Fruit fly (Drosophila melanogaster): ENCODE results near the gene CG7255.

The CG7255 gene

DNA sequence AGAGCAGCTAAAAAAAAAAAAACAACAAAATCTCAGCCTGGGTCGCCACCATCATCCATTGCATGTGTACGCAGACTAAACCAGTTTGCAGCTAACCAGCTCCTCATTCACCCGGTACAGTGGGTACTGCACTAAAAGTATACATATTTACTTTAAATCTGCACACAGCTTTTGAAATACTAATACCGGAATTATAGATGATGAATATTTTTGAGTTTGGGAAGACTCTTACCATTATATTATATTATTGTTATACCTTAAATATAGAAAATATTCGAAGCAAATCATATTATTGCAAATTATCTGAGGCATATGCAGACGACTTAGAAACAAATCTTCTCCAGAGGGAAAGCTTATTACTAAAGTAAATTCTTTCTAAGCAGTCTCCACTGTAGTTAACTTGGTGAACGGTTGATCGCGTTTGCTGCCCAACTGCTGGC is 43.0 kb upstream of the CG7255 start (continued):
- peak; percentile 26 for TF ChIP-seq lab (GFP tag; optimal IDR thresholded peaks at IDR 0.05)
- TF ChIP-seq sqz (GFP tag; optimal IDR thresholded peaks at IDR 0.05) = peak; percentile 54
- no peak for TF ChIP-seq Hr39 (optimal IDR thresholded peaks at IDR 0.05)
- TF ChIP-seq dmrt11E (tag; optimal IDR thresholded peaks at IDR 0.05) = peak; percentile 89
- no peak for TF ChIP-seq sc (optimal IDR thresholded peaks at IDR 0.05)
- TF ChIP-seq sc (GFP tag; optimal IDR thresholded peaks at IDR 0.05) = peak; percentile 57
- TF ChIP-seq CG13123 (GFP tag; optimal IDR thresholded peaks at IDR 0.05) = peak; percentile 6
- TF ChIP-seq CG5953 (GFP tag; IDR thresholded peaks at IDR 0.05) = 0 out of 2 replicates have a peak, but pooled peaks have one; percentile 42
- TF ChIP-seq hkb (optimal IDR thresholded peaks at IDR 0.05) = no peak
- peak; percentile 37; the same call in 1 of the 2 replicates for TF ChIP-seq hkb (GFP tag; IDR thresholded peaks at IDR 0.05)
- peak; percentile 18 for TF ChIP-seq nau (GFP tag; optimal IDR thresholded peaks at IDR 0.05)
- TF ChIP-seq Mad (GFP tag; optimal IDR thresholded peaks at IDR 0.05) = no peak
- peak; percentile 40 for TF ChIP-seq CG11723 (GFP tag; optimal IDR thresholded peaks at IDR 0.05)
- TF ChIP-seq Side (GFP tag; optimal IDR thresholded peaks at IDR 0.05) = no peak
- TF ChIP-seq NFAT (GFP tag; IDR thresholded peaks at IDR 0.05) = no peak
- TF ChIP-seq Ssrp (tag; optimal IDR thresholded peaks at IDR 0.05) = peak; percentile 74
- peak; percentile 49 for TF ChIP-seq CG6689 (GFP tag; IDR thresholded peaks at IDR 0.05)
- peak; percentile 36 for TF ChIP-seq Hr3 (GFP tag; optimal IDR thresholded peaks at IDR 0.05)
- peak; percentile 59 for TF ChIP-seq nom (GFP tag; optimal IDR thresholded peaks at IDR 0.05)
- no peak for TF ChIP-seq Dp (GFP tag; optimal IDR thresholded peaks at IDR 0.05)
- peak; percentile 67 for TF ChIP-seq Oli (tag; optimal IDR thresholded peaks at IDR 0.05)
- no peak for TF ChIP-seq bowl (GFP tag; IDR thresholded peaks at IDR 0.05)
- TF ChIP-seq ERR (GFP tag; optimal IDR thresholded peaks at IDR 0.05) = no peak
- TF ChIP-seq CkIIα-i1 (GFP tag; IDR thresholded peaks at IDR 0.05) = no peak
- TF ChIP-seq dan (GFP tag; IDR thresholded peaks at IDR 0.05) = no peak; the same call in 1 of the 2 replicates
- no peak for TF ChIP-seq hbn (GFP tag; IDR thresholded peaks at IDR 0.05; ENCODE audit: partially characterized antibody)
- TF ChIP-seq CG31441 (GFP tag; IDR thresholded peaks at IDR 0.05) = peak; percentile 50
- peak; percentile 89 for TF ChIP-seq CG15696 (tag; optimal IDR thresholded peaks at IDR 0.05)
- TF ChIP-seq CG7556 (GFP tag; optimal IDR thresholded peaks at IDR 0.05) = peak; percentile 55

DNA sequence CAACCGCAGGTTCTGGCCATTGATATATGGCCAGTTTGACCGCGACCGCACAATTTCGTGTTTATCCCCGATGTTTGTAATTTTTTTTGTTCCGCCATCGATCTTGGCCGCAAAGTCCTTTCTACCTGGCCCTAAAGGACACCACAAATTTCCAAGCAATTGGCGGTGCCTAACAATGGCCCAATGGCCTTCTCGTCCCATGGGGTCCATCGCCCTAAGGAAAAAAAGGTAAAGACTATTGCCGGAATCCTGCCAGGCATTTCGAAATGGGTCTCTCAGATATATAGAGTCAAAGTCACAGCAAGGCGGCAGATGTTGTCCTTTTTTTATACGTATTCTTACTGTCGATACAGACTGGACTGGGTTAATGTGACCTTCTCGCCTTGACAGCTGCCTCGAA is 42.0 kb upstream of the CG7255 start:
- TF ChIP-seq CG31224 (GFP tag; IDR thresholded peaks at IDR 0.05) (no peak), ewg (GFP tag; optimal IDR thresholded peaks at IDR 0.05) (no peak), H15 (GFP tag; IDR thresholded peaks at IDR 0.05) (0 out of 3 replicates have a peak, but pooled peaks have one; percentile 26), CG9215 (GFP tag; IDR thresholded peaks at IDR 0.05) (no peak), CG11695 (GFP tag; IDR thresholded peaks at IDR 0.05) (no peak), Oli (tag; optimal IDR thresholded peaks at IDR 0.05) (no peak), lov (optimal IDR thresholded peaks at IDR 0.05) (no peak), lov (GFP tag; IDR thresholded peaks at IDR 0.05) (no peak), Lim3 (GFP tag; IDR thresholded peaks at IDR 0.05) (no peak), danr (GFP tag; IDR thresholded peaks at IDR 0.05) (no peak), bsh (GFP tag; optimal IDR thresholded peaks at IDR 0.05) (no peak), fu2 (GFP tag; optimal IDR thresholded peaks at IDR 0.05) (no peak), pnt (GFP tag; optimal IDR thresholded peaks at IDR 0.05) (no peak), CG10431 (GFP tag; optimal IDR thresholded peaks at IDR 0.05) (no peak), CG4820 (GFP tag; optimal IDR thresholded peaks at IDR 0.05) (no peak), zfh2 (GFP tag; optimal IDR thresholded peaks at IDR 0.05) (no peak), nerfin-2 (GFP tag; IDR thresholded peaks at IDR 0.05; ENCODE audit: partially characterized antibody) (no peak), ara (GFP tag; IDR thresholded peaks at IDR 0.05) (0 out of 2 replicates have a peak, but pooled peaks have one; percentile 21), sug (tag; optimal IDR thresholded peaks at IDR 0.05) (no peak), CG17385 (GFP tag; optimal IDR thresholded peaks at IDR 0.05) (no peak), PHDP (tag; optimal IDR thresholded peaks at IDR 0.05) (no peak), gem (tag; optimal IDR thresholded peaks at IDR 0.05) (no peak), Kr (GFP tag; optimal IDR thresholded peaks at IDR 0.05) (no peak), CG17612 (GFP tag; IDR thresholded peaks at IDR 0.05) (no peak), twi (tag; optimal IDR thresholded peaks at IDR 0.05) (peak; percentile 54), br (optimal IDR thresholded peaks at IDR 0.05) (no peak)

All from whole organism, embryonic.